Worm (Caenorhabditis elegans): ENCODE data around the gene ikke-1.
A peak's percentile ranks its signal among the peaks of the same experiment; 100 is the strongest.

Gene ikke-1

ce11 chrIII:9045838-9046237 lies 4.7 kb downstream of the ikke-1 start, which contains the start of gene R107.2:
R107.2 (minus strand) TSS chrIII:9045938.
- peak; percentile 8 for TF ChIP-seq attf-5 (GFP tag; optimal IDR thresholded peaks at IDR 0.05)
- no peak for TF ChIP-seq B0019.2 (GFP tag; conservative IDR thresholded peaks at IDR 0.05)
- peak; percentile 29 for TF ChIP-seq nhr-80 (tag; optimal IDR thresholded peaks at IDR 0.05)
- no peak for TF ChIP-seq athp-1 (tag; optimal IDR thresholded peaks at IDR 0.05)

- no peak for TF ChIP-seq efl-1 (GFP tag; optimal IDR thresholded peaks at IDR 0.05)
- no peak for TF ChIP-seq rec-8 (tag; optimal IDR thresholded peaks at IDR 0.05)
- no peak for TF ChIP-seq xnd-1 (tag; optimal IDR thresholded peaks at IDR 0.05)
- TF ChIP-seq hlh-12 (tag; optimal IDR thresholded peaks at IDR 0.05): no peak
- TF ChIP-seq rpc-1 (optimal IDR thresholded peaks at IDR 0.05): no peak
- TF ChIP-seq rpc-1 (tag; optimal IDR thresholded peaks at IDR 0.05): no peak
- TF ChIP-seq attf-6 (GFP tag; IDR thresholded peaks at IDR 0.05): no peak
- no peak for TF ChIP-seq unc-62 (GFP tag; optimal IDR thresholded peaks at IDR 0.05)
- TF ChIP-seq lin-26 (GFP tag; IDR thresholded peaks at IDR 0.05): no peak
- TF ChIP-seq snpc-4 (GFP tag; optimal IDR thresholded peaks at IDR 0.05): no peak
- TF ChIP-seq snpc-4 (tag; optimal IDR thresholded peaks at IDR 0.05): no peak
- TF ChIP-seq bed-2 (GFP tag; IDR thresholded peaks at IDR 0.05): no peak
Observed at ce11 chrIII:9043200-9043599, 7.3 kb downstream of the ikke-1 start, which contains the start of gene nac-2. nac-2 (minus strand) TSS chrIII:9043300.

- TF ChIP-seq dox-1 (GFP tag; IDR thresholded peaks at IDR 0.05): no peak
- no peak for TF ChIP-seq B0261.1 (tag; optimal IDR thresholded peaks at IDR 0.05)
- no peak for TF ChIP-seq pbrm-1 (GFP tag; IDR thresholded peaks at IDR 0.05)
- no peak for TF ChIP-seq ZK185.1 (tag; optimal IDR thresholded peaks at IDR 0.05; ENCODE audit: poor library complexity, severe bottlenecking)
- TF ChIP-seq F33H1.4 (GFP tag; IDR thresholded peaks at IDR 0.05): no peak
- no peak for TF ChIP-seq hsf-1 (GFP tag; IDR thresholded peaks at IDR 0.05)
- no peak for TF ChIP-seq F49E8.2 (tag; optimal IDR thresholded peaks at IDR 0.05; ENCODE audit: insufficient read depth)
- TF ChIP-seq tbp1 (GFP tag; optimal IDR thresholded peaks at IDR 0.05): no peak
- TF ChIP-seq tlf-1 (GFP tag; optimal IDR thresholded peaks at IDR 0.05): no peak
- TF ChIP-seq bed-2 (GFP tag; IDR thresholded peaks at IDR 0.05): no peak
- no peak for TF ChIP-seq ztf-22 (GFP tag; optimal IDR thresholded peaks at IDR 0.05)
- no peak for TF ChIP-seq ekl-4 (GFP tag; IDR thresholded peaks at IDR 0.05)
- TF ChIP-seq T07F8.4 (tag; optimal IDR thresholded peaks at IDR 0.05): no peak
- no peak for TF ChIP-seq rcor-1 (GFP tag; IDR thresholded peaks at IDR 0.05)
- TF ChIP-seq tbx-9 (tag; optimal IDR thresholded peaks at IDR 0.05; ENCODE audit: borderline replicate concordance): no peak
- no peak for TF ChIP-seq F57A8.1 (GFP tag; optimal IDR thresholded peaks at IDR 0.05)
- TF ChIP-seq madf-3 (GFP tag; IDR thresholded peaks at IDR 0.05): no peak
Observed at ce11 chrIII:9037658-9038057, 12.8 kb downstream of the ikke-1 start, which contains the start of gene R107.9. R107.9 (plus strand) TSS chrIII:9037958.

- TF ChIP-seq nhr-27 (tag; optimal IDR thresholded peaks at IDR 0.05) (no peak), C06A6.2 (GFP tag; conservative IDR thresholded peaks at IDR 0.05) (no peak), somi-1 (GFP tag; optimal IDR thresholded peaks at IDR 0.05) (no peak), lin-54 (GFP tag; optimal IDR thresholded peaks at IDR 0.05) (no peak), madf-6 (GFP tag; IDR thresholded peaks at IDR 0.05) (no peak), ccch-3 (GFP tag; optimal IDR thresholded peaks at IDR 0.05) (no peak), mxl-1 (tag; optimal IDR thresholded peaks at IDR 0.05) (no peak), nhr-80 (tag; optimal IDR thresholded peaks at IDR 0.05) (peak; percentile 64), tlf-1 (GFP tag; optimal IDR thresholded peaks at IDR 0.05) (no peak)
Observed at ce11 chrIII:9035037-9035436, 15.5 kb downstream of the ikke-1 start.
